Fruit fly (Drosophila melanogaster): ENCODE measurements around the gene sog.
A peak's percentile ranks its signal among the peaks of the same experiment; 100 is the strongest.

The sog gene

DNA sequence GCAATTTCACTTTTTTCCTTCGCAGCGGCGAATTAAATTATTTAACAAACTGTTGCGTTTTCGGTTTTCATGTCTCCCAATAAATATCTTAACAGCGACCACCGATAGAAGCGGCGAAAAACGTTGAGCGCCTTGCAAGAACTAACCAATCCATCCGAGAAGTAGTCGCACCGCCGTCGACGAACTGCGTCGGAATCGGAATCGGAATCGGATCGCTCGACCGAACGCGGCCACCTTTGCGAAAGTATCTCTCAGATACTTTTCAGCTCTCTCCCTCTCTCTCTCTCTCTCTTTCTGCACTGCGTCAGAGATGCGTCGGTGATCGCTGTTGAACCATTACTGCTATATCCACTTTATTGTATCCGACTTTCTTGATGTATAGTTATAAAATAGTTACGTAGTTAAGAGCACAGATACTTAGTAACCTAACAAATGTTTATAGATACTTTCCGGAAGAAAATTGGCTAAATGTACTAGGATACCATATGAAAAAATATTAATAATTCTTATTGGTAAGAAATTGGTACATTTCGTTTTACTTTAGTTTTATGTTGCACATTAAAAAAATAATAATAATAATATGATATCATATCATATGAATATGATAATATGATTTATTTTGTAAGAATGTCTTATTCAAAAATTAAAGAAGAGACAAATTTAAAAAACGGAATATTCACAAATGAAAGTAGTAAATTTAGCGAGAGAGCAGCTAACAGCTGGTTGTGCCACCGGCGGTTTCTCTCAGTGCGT lies 39.6 kb downstream of the sog start, which contains the start of gene Chsy (continued):
- no peak for TF ChIP-seq otp (GFP tag; IDR thresholded peaks at IDR 0.05)
- TF ChIP-seq B-H2 (GFP tag; optimal IDR thresholded peaks at IDR 0.05), result no peak
- TF ChIP-seq Tbp (GFP tag; optimal IDR thresholded peaks at IDR 0.05), result no peak
- no peak for TF ChIP-seq CG4854 (GFP tag; optimal IDR thresholded peaks at IDR 0.05)
- TF ChIP-seq gsb-n (tag; optimal IDR thresholded peaks at IDR 0.05), result no peak
- no peak for TF ChIP-seq gcm2 (GFP tag; optimal IDR thresholded peaks at IDR 0.05)
- TF ChIP-seq CG16813 (GFP tag; IDR thresholded peaks at IDR 0.05; ENCODE audit: partially characterized antibody), result no peak
- TF ChIP-seq sens-2 (GFP tag; IDR thresholded peaks at IDR 0.05), result no peak
- no peak for TF ChIP-seq corto (GFP tag; optimal IDR thresholded peaks at IDR 0.05)
- no peak for TF ChIP-seq CG42726 (GFP tag; IDR thresholded peaks at IDR 0.05; ENCODE audit: partially characterized antibody)
- TF ChIP-seq tio (GFP tag; optimal IDR thresholded peaks at IDR 0.05), result no peak
- no peak for TF ChIP-seq ssp (GFP tag; IDR thresholded peaks at IDR 0.05)
- TF ChIP-seq gcm (GFP tag; optimal IDR thresholded peaks at IDR 0.05), result no peak
- TF ChIP-seq chn (GFP tag; optimal IDR thresholded peaks at IDR 0.05), result no peak
- no peak; the same call in 1 of the 2 replicates for TF ChIP-seq rib (GFP tag; IDR thresholded peaks at IDR 0.05)
- no peak for TF ChIP-seq Ets97D (GFP tag; optimal IDR thresholded peaks at IDR 0.05)
- peak; percentile 16 for TF ChIP-seq HLHmδ (GFP tag; optimal IDR thresholded peaks at IDR 0.05)
- TF ChIP-seq CG1832 (GFP tag; optimal IDR thresholded peaks at IDR 0.05), result peak; percentile 39
- no peak for TF ChIP-seq CG9727 (GFP tag; optimal IDR thresholded peaks at IDR 0.05)
- TF ChIP-seq CG6813 (GFP tag; optimal IDR thresholded peaks at IDR 0.05), result no peak
- TF ChIP-seq CG3281 (GFP tag; optimal IDR thresholded peaks at IDR 0.05), result no peak
- TF ChIP-seq fu2 (GFP tag; optimal IDR thresholded peaks at IDR 0.05), result no peak
- TF ChIP-seq CG2116 (GFP tag; optimal IDR thresholded peaks at IDR 0.05), result no peak
- TF ChIP-seq so (GFP tag; IDR thresholded peaks at IDR 0.05), result no peak
- no peak for TF ChIP-seq gsb (GFP tag; IDR thresholded peaks at IDR 0.05)
- TF ChIP-seq Max (GFP tag; optimal IDR thresholded peaks at IDR 0.05), result no peak
- TF ChIP-seq inv (GFP tag; IDR thresholded peaks at IDR 0.05; ENCODE audit: partially characterized antibody), result no peak
- TF ChIP-seq pan (optimal IDR thresholded peaks at IDR 0.05), result no peak
- peak in 1 of 2 experiments; percentile 15 for TF ChIP-seq pan (GFP tag; optimal IDR thresholded peaks at IDR 0.05 in 1 of 2, IDR thresholded peaks at IDR 0.05 in 1 of 2)
- peak; percentile 1 for TF ChIP-seq nom (GFP tag; optimal IDR thresholded peaks at IDR 0.05)
- TF ChIP-seq CG13775 (GFP tag; optimal IDR thresholded peaks at IDR 0.05), result peak; percentile 6
- TF ChIP-seq CG3838 (GFP tag; optimal IDR thresholded peaks at IDR 0.05), result no peak
- no peak for TF ChIP-seq CG10979 (tag; optimal IDR thresholded peaks at IDR 0.05)
- TF ChIP-seq hbn (GFP tag; IDR thresholded peaks at IDR 0.05; ENCODE audit: partially characterized antibody), result no peak
- peak; percentile 52 for TF ChIP-seq Rfx (GFP tag; IDR thresholded peaks at IDR 0.05)
- TF ChIP-seq Ets65A (GFP tag), result no peak
- TF ChIP-seq Blimp-1 (GFP tag; optimal IDR thresholded peaks at IDR 0.05), result no peak
- TF ChIP-seq nmo (GFP tag; optimal IDR thresholded peaks at IDR 0.05), result peak; percentile 6
- no peak for TF ChIP-seq CG18011 (GFP tag; optimal IDR thresholded peaks at IDR 0.05)
- no peak for TF ChIP-seq Doc3 (GFP tag; IDR thresholded peaks at IDR 0.05; ENCODE audit: partially characterized antibody)
- no peak for TF ChIP-seq CG9817 (tag; optimal IDR thresholded peaks at IDR 0.05)
- no peak for TF ChIP-seq hb (GFP tag; IDR thresholded peaks at IDR 0.05; ENCODE audit: partially characterized antibody)
- no peak for TF ChIP-seq pros (GFP tag; optimal IDR thresholded peaks at IDR 0.05)
- TF ChIP-seq sim (GFP tag; IDR thresholded peaks at IDR 0.05), result no peak
- TF ChIP-seq caup (GFP tag; optimal IDR thresholded peaks at IDR 0.05; ENCODE audit: severe bottlenecking), result no peak
- no peak for TF ChIP-seq Dip3 (GFP tag; optimal IDR thresholded peaks at IDR 0.05)
- TF ChIP-seq nau (GFP tag; optimal IDR thresholded peaks at IDR 0.05), result no peak
- no peak for TF ChIP-seq CG6791 (GFP tag; IDR thresholded peaks at IDR 0.05; ENCODE audit: partially characterized antibody)
- no peak for TF ChIP-seq CG12155 (GFP tag; optimal IDR thresholded peaks at IDR 0.05)
